Fruit fly (Drosophila melanogaster) whole organism, wandering third instar larva: Measurements from ENCODE around the gene Hmr.

Experiments used
- CrebA ChIP-seq: fragments of 200-800 bp; sonication (Bioruptor generic); optimal IDR thresholded peaks from 2 replicates; lab custom pipeline; 2016; ENCODE audit warnings: missing biosample characterization, mild to moderate bottlenecking, missing genetic modification characterization, borderline replicate concordance
- pan ChIP-seq: fragments of >200 bp; optimal IDR thresholded peaks from 2 replicates; lab custom pipeline; 2017

Gene Hmr

DNA sequence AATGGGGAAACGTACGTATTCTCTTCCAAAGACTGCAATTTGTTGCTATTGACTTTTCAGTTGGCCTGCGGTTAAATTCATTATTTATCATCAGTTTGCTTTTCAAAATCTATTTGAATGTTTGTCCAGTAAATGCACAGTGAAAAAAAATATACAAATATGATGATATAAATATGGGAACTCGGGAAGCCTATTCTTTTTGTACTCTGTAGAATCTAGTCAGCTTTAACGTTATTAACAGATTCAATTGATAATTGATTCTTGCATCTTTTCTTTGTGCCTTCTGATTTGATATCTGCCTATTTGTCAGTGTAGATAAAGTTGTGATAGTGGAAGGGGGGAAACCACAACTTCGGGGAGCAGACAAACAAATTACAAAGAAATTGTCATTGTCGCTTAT, 52.4 kb downstream of the Hmr start (continued):
- no peak for TF ChIP-seq pan (lab: Kevin White, UChicago)
- TF ChIP-seq CrebA: no peak
- TF ChIP-seq, all 38 proteins: peak for 5
